Fruit fly (Drosophila melanogaster) ovary, adult (tissue): ENCODE data around the gene CG11693.

Experiments
- CG17801 ChIP-seq: fragments of 200-800 bp; optimal IDR thresholded peaks from 2 replicates; lab custom pipeline; 2019; ENCODE audit warnings: missing biosample characterization, mild to moderate bottlenecking, missing genetic modification characterization, moderate library complexity; ENCODE audit not compliant: partially characterized antibody

CG11693 gene

DNA sequence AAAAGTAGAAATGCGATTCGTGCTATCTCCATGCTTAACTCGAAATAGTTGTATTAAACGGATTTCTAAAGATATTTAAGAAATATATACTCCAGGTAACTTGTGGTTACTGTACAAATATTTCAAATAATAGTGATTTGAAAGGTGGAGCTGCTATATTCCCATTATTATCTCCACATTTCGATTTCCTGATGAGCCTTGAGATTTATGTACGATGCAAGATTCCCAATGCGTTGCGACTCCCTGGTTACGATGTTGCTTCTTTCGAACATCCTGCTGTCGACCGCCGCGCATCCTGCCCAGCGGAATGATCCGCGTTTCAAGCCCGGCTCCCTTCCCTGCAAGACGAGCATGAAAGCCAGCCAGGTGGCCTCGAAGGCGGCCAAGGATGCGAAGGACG is 1.5 kb upstream of the CG11693 start, which contains the start of the genes CG11694 and CG11698:
Gene CG11694, minus strand, starts transcription at position 101 of the 400 bp plus-strand sequence.
Gene CG11698, plus strand, starts transcription at position 152 of the 400 bp plus-strand sequence.
- TF ChIP-seq CG17801 (GFP tag; lab: Kevin White, UChicago), result no peak

- TF ChIP-seq CG17801 (GFP tag; lab: Kevin White, UChicago), result no peak
Observed at dm6 chr3R:8308515-8308959, 2.0 kb downstream of the CG11693 start, which contains the start of gene tex. Gene tex, minus strand, starts transcription at chr3R:8308645.

DNA sequence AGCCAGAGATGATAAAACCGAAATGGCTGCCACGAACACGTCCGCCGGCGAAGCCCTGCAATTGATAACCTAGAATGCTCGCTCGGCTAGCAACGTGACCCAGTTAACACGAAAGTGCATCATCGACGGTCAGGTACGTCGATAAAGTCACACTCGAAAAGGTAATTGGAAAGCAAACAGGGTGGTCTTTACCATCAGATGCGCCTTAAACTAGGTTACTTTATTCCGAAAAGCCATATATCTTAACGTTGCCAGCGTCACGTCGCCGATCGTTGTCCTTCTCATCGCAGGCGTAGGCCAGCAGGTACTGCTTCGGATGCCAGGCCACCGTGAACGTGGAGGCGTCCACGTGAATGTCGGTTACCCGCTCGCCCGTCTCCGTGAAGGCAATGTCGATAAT is 3.3 kb downstream of the CG11693 start:
- no peak for TF ChIP-seq CG17801 (GFP tag; lab: Kevin White, UChicago)

dm6 chr3R:8306927-8307261 is 3.7 kb downstream of the CG11693 start:
- no peak for TF ChIP-seq CG17801 (GFP tag; lab: Kevin White, UChicago)

DNA sequence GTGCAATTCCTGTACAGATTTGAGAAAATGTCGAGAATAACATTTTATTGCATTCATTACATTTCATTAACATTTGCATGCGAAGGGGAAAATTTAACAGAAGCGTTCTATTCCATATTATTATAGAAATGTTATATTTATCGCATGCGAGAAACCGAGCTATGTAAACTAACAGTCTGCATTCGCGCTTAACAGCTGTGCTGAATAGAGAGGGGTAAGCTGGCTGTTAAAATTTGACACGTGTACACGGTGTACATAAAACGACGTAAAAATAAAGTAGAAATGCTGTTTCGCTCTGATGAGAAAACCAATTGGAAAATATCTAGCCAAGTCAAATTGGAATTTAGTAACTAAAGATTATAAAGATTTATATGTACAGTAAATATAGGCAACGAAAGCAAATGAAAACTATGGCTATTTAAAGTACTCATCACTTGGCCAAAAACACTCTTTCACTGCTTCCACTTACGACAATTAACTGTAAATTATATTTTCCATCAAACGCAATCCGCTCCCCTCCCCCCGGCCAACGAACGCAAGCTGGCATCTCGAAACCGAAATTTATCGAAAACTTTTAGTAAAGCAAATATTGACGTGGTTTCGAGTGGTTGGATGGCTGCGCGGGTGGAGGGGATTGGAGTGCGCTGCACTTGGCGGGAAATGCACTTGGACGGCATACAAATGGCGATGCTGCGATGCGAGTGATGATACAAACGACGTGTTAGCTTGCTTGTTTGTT is 4.2 kb downstream of the CG11693 start:
- no peak for TF ChIP-seq CG17801 (GFP tag; lab: Kevin White, UChicago)

DNA sequence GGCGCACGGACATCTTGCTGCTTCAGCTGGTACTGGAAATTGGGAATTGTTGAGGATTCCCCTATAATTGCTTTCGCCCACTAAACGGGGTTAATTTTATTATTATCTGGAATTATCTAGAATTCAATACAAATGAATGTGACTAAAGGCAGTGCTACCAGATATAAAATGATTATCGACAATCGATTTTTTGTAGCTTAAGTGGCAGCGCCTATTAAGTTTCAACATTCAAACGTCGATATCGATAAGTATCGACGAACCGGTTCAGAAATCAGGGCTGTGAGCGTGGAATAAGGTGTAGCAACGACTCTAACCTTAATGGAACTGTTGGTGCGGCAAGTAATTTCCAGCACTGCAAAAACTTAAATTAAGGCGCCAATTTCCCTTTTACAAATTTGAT is 5.5 kb downstream of the CG11693 start, which contains the start of gene Sgt1:
Gene Sgt1, minus strand, starts transcription at position 165 of the 400 bp plus-strand sequence.
- TF ChIP-seq CG17801 (GFP tag; lab: Kevin White, UChicago), result peak; percentile 37

DNA sequence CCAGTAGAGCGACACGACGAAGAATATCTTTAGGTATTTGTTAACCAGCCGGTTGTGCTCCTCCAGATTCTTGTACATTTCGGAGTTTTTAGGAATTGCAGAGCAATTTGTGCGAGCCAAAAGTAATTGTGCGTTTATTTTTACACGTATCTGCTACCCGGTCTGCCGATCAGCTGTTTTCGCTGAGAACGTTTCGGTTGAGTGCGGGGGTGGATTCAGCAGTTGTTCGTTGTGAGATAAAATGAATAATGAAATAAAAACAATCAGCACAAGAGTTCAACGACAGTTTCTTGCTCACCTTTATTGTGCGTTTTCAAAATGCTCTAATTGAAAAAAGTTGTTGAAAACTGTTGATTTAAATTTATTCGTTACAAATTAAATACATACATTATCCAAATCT is 6.7 kb downstream of the CG11693 start, which contains the start of gene nac:
Gene nac, minus strand, starts transcription at position 176 of the 400 bp plus-strand sequence.
- TF ChIP-seq CG17801 (GFP tag; lab: Kevin White, UChicago), result no peak

DNA sequence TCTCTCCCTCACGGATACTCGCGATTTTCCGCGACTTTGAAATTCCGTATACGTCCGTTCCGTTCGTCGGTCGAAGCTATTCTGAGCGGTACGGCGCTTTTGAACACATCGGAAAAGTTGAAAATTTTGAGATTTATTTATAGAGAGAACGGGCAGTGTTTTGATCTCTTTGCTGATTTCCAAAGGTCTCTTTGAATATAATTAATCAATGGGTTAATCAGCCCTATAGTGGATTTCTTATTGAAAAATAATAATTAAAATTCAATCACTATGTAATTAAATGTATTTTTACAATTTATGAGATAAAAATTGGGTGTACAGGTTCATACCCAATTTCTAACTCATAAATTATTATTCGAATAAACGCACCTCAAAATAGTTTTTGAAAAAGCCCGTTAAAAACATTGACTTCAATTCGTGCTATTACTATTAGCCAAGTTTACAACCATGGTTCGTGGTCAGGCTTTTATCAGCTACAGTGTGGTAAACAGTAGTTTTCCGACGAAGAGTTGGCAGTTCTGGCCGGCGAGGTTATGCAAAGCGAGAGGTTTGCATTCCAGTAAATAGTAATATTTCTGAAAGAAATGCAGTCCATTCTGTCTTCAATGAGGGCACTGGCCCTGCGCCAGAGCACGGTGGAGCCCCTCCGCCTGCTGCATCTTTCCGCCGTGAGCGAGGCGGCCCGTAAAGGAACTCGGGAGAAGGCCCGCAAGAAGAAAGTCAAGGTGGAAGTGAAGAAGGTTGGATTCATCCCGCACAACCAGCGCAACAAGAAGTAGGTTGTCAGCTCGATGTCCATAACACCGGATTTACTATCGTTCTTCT is 9.4 kb downstream of the CG11693 start, which contains the start of the genes CG9626 and mRpL1:
Gene CG9626, minus strand, starts transcription at position 51 of the 825 bp plus-strand sequence.
Gene mRpL1, plus strand, starts transcription at position 513 of the 825 bp plus-strand sequence.
- no peak for TF ChIP-seq CG17801 (GFP tag; lab: Kevin White, UChicago)

DNA sequence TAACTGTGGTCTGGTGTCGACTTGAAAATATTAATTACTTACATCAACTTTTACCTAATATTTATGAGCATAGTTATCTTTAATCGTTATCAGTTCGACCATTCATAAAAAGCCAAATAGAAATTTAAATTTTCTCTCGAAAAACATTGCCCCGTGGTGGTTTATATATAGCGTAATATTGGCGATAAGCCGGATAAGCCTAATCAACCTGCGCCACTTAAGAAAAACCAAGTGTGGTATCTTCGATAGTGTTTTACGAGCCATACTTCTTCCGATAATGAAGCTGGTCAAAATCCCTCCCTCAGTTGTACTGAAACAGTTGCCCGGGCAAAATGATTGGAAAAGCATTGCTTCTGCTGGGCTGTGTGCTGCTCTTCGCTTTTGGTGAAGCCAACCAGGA is 18.5 kb downstream of the CG11693 start, which contains the start of gene CG31463:
Gene CG31463, plus strand, starts transcription at position 302 of the 400 bp plus-strand sequence.
- no peak for TF ChIP-seq CG17801 (GFP tag; lab: Kevin White, UChicago)

DNA sequence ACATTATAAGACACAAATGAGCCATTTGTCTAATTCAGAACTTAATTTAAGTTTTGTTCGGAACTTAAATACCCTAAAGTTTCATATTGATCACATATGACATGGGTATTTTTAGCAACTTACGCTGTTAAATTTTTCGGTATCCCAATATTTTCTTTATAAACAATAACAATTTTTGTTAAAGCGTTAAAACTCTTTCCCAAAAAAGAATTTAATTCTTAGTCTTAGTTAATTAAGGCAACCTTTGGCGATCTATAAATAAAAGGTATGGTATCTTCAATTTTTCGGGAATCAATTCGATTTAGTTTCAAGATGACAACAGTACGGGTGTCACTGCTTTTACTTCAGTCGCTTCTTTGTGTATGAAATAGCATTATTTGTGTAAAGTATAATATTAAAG is 19.6 kb downstream of the CG11693 start, which contains the start of gene CG31464:
Gene CG31464, plus strand, starts transcription at position 301 of the 400 bp plus-strand sequence.
- no peak for TF ChIP-seq CG17801 (GFP tag; lab: Kevin White, UChicago)

- TF ChIP-seq CG17801 (GFP tag; lab: Kevin White, UChicago), result no peak
Observed at dm6 chr3R:8290478-8290877, 20.1 kb downstream of the CG11693 start, which contains the start of gene CG11672. Gene CG11672, minus strand, starts transcription at chr3R:8290578.

DNA sequence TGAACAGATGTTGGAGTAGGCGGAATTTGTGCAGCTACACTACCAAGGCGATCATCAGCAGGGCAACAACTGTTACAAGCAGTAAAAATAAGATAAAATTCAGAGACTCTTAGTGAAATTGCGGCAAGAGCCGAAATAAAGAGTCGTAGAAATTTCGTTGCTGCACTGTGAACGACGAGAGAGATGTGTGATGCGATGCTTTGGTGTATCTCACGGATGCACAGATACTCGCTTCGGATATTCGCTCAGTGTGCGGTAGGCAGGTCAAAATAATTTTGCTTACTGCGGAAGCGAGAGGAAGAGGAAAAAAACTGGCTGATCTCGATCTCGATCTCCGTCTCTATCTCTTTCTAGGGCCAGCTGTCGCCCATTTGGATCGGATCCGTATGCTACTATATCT is 21.8 kb downstream of the CG11693 start:
- TF ChIP-seq CG17801 (GFP tag; lab: Kevin White, UChicago), result no peak

DNA sequence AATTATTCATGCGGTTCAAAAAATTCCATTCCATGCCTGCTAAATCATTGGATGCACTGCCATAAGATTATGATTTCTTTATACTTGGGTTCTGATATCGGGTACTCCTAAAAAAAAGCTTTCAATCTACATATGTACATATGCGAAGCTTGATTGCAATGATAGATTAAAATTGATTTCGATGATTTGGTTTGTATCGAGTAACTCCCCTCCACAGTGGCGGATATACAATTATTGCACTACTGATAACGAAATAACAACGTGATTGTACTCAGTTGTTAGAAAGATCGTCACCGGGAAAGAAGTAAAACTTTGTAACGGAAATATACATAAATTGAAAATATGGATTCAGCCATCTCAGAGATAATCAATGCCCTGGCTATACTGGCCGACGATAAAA is 22.9 kb downstream of the CG11693 start, which contains the start of gene Nazo:
Gene Nazo, plus strand, starts transcription at position 180 of the 400 bp plus-strand sequence.
- TF ChIP-seq CG17801 (GFP tag; lab: Kevin White, UChicago), result no peak

DNA sequence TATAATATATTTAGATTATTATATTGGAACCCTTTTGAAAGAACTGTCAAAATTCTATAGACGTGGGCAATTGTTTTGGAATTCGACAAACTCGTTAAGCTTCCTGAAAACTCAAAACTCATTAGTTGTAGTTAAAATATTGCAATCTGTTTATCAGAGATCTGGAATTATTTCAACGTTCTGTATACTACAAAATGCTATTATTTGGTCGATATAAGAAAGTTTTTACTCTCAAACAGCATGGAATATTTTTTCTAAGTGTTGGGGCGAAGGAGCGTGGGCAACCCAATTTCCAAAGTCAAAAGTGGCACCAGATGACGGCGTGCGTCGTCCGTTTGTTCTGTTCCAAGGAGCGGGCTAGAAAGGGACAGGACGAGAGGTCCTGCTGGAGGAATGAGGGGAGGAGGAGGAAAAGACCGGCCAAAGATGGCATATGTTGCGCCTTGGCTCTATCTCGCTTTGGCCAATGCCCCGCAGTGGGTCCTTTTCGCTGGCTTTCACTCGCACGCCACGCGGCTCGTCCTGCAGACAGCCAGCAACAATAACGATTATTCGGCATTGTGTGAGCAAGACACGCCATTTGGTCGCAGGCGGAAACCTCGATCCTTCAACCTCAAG is 24.7 kb downstream of the CG11693 start:
- no peak for TF ChIP-seq CG17801 (GFP tag; lab: Kevin White, UChicago)
